Worm (Caenorhabditis elegans) whole organism, L4/young adult: ENCODE measurements around the gene lat-1.

Experiments
- W03F9.2 ChIP-seq: fragments of 150-350 bp; optimal IDR thresholded peaks from 2 replicates; lab custom pipeline; 2014; ENCODE audit warnings: missing biosample characterization, missing genetic modification characterization
- dao-5 ChIP-seq: sonication (generic microtip); optimal IDR thresholded peaks from 2 replicates; lab custom pipeline; 2016; ENCODE audit warnings: missing genotype, missing genetic modification characterization, moderate library complexity, missing compliant biosample characterization

DNA sequence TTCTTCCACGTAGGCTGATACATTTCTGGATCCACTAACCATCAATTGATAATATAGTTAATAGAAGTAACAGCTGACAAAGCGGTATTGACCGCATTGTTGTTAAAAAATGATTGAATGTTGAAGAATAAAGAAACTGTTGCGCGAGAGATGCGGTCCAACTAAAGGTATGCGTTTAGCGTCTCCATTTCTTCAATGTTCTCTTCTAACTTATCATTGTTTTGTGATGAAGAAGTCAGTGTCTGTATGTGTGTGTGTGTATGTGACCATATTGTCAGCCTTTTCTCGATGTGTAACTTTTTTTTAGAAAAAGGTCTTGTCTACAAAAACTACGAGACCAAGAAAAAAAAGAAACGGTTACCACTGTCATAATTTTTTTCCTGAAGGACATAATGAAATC lies 29.8 kb downstream of the lat-1 start, which contains the start of gene B0457.2:
- TF ChIP-seq dao-5 (tag; lab: Kevin White, UChicago) (no peak), W03F9.2 (no peak)
